Worm (Caenorhabditis elegans): Measurements from ENCODE around the gene jhdm-1.

ce11 chrIII:6442305-6443125 lies 11.8 kb upstream of the jhdm-1 start, which contains the start of gene mel-32:
- no peak for TF ChIP-seq ceh-82 (tag; optimal IDR thresholded peaks at IDR 0.05)
- no peak for TF ChIP-seq F13H6.1 (tag; optimal IDR thresholded peaks at IDR 0.05)
- TF ChIP-seq nhr-23 (tag; optimal IDR thresholded peaks at IDR 0.05) = no peak

Measured in whole organism, L2 larva.